Worm (Caenorhabditis elegans): ENCODE results near the gene hrpk-2.

hrpk-2 gene

ce11 chrIII:8027942-8028341 is 41.0 kb downstream of the hrpk-2 start, which contains the start of gene mdt-30:
Gene mdt-30, minus strand, starts transcription at chrIII:8028042.
- TF ChIP-seq flt-1 (GFP tag; IDR thresholded peaks at IDR 0.05): no peak
- TF ChIP-seq pes-1 (GFP tag; IDR thresholded peaks at IDR 0.05): no peak
- TF ChIP-seq tbx-37 (GFP tag; conservative IDR thresholded peaks at IDR 0.05): no peak
- no peak for TF ChIP-seq aly-1 (tag; optimal IDR thresholded peaks at IDR 0.05)
- TF ChIP-seq ceh-13 (GFP tag; optimal IDR thresholded peaks at IDR 0.05): no peak
- TF ChIP-seq tra-4 (tag; optimal IDR thresholded peaks at IDR 0.05): no peak
- TF ChIP-seq sea-1 (GFP tag; conservative IDR thresholded peaks at IDR 0.05): no peak
- TF ChIP-seq hmbx-1 (tag; optimal IDR thresholded peaks at IDR 0.05): no peak
- no peak for TF ChIP-seq ceh-36 (tag; optimal IDR thresholded peaks at IDR 0.05)
- no peak for TF ChIP-seq ets-7 (tag; optimal IDR thresholded peaks at IDR 0.05)
- no peak for TF ChIP-seq scrt-1 (GFP tag; IDR thresholded peaks at IDR 0.05)
- no peak for TF ChIP-seq hmg-4 (GFP tag; optimal IDR thresholded peaks at IDR 0.05)
- TF ChIP-seq tbx-11 (GFP tag; IDR thresholded peaks at IDR 0.05): no peak
- no peak for TF ChIP-seq B0310.2 (tag; optimal IDR thresholded peaks at IDR 0.05)
- no peak for TF ChIP-seq F13C5.2 (tag; optimal IDR thresholded peaks at IDR 0.05)
- TF ChIP-seq hnd-1 (tag; optimal IDR thresholded peaks at IDR 0.05): no peak
- no peak for TF ChIP-seq ama-1 (optimal IDR thresholded peaks at IDR 0.05)

- TF ChIP-seq tbx-37 (GFP tag; conservative IDR thresholded peaks at IDR 0.05) (no peak), ceh-36 (tag; optimal IDR thresholded peaks at IDR 0.05) (no peak), hmg-4 (GFP tag; optimal IDR thresholded peaks at IDR 0.05) (no peak), sea-1 (GFP tag; conservative IDR thresholded peaks at IDR 0.05) (no peak)
These were observed 42.6 kb downstream of the hrpk-2 start, which contains the start of gene F44B9.8 for ce11 chrIII:8029487-8029886. Gene F44B9.8, minus strand, starts transcription at chrIII:8029649.

ce11 chrIII:8030963-8031362 is 44.0 kb downstream of the hrpk-2 start, which contains the start of gene F44B9.9:
Gene F44B9.9, minus strand, starts transcription at chrIII:8031063.
- TF ChIP-seq ceh-13 (GFP tag; optimal IDR thresholded peaks at IDR 0.05) (no peak), B0310.2 (tag; optimal IDR thresholded peaks at IDR 0.05) (no peak), hnd-1 (tag; optimal IDR thresholded peaks at IDR 0.05) (no peak), tra-4 (tag; optimal IDR thresholded peaks at IDR 0.05) (no peak), hmg-4 (GFP tag; optimal IDR thresholded peaks at IDR 0.05) (no peak), ama-1 (optimal IDR thresholded peaks at IDR 0.05) (no peak), sea-1 (GFP tag; conservative IDR thresholded peaks at IDR 0.05) (no peak), pes-1 (GFP tag; IDR thresholded peaks at IDR 0.05) (no peak), tbx-11 (GFP tag; IDR thresholded peaks at IDR 0.05) (no peak), flt-1 (GFP tag; IDR thresholded peaks at IDR 0.05) (no peak), hmbx-1 (tag; optimal IDR thresholded peaks at IDR 0.05) (no peak), F13C5.2 (tag; optimal IDR thresholded peaks at IDR 0.05) (no peak), tbx-37 (GFP tag; conservative IDR thresholded peaks at IDR 0.05) (no peak), scrt-1 (GFP tag; IDR thresholded peaks at IDR 0.05) (no peak), aly-1 (tag; optimal IDR thresholded peaks at IDR 0.05) (no peak), ets-7 (tag; optimal IDR thresholded peaks at IDR 0.05) (no peak), ceh-36 (tag; optimal IDR thresholded peaks at IDR 0.05) (no peak)

- no peak for TF ChIP-seq ets-7 (tag; optimal IDR thresholded peaks at IDR 0.05)
- TF ChIP-seq aly-1 (tag; optimal IDR thresholded peaks at IDR 0.05): no peak
- no peak for TF ChIP-seq pes-1 (GFP tag; IDR thresholded peaks at IDR 0.05)
- TF ChIP-seq B0310.2 (tag; optimal IDR thresholded peaks at IDR 0.05): no peak
- TF ChIP-seq F13C5.2 (tag; optimal IDR thresholded peaks at IDR 0.05): no peak
- no peak for TF ChIP-seq sea-1 (GFP tag; conservative IDR thresholded peaks at IDR 0.05)
- TF ChIP-seq ceh-13 (GFP tag; optimal IDR thresholded peaks at IDR 0.05): no peak
- no peak for TF ChIP-seq hnd-1 (tag; optimal IDR thresholded peaks at IDR 0.05)
- no peak for TF ChIP-seq hmg-4 (GFP tag; optimal IDR thresholded peaks at IDR 0.05)
- TF ChIP-seq tbx-11 (GFP tag; IDR thresholded peaks at IDR 0.05): no peak
These were observed 46.6 kb downstream of the hrpk-2 start, which contains the start of gene F44B9.10 for ce11 chrIII:8033534-8033933. Gene F44B9.10, minus strand, starts transcription at chrIII:8033634.

ce11 chrIII:8036050-8036449 is 49.1 kb downstream of the hrpk-2 start:
- TF ChIP-seq hnd-1 (tag; optimal IDR thresholded peaks at IDR 0.05) (no peak), ets-7 (tag; optimal IDR thresholded peaks at IDR 0.05) (no peak), ceh-36 (tag; optimal IDR thresholded peaks at IDR 0.05) (no peak), hmbx-1 (tag; optimal IDR thresholded peaks at IDR 0.05) (no peak), hmg-4 (GFP tag; optimal IDR thresholded peaks at IDR 0.05) (no peak), flt-1 (GFP tag; IDR thresholded peaks at IDR 0.05) (no peak), F13C5.2 (tag; optimal IDR thresholded peaks at IDR 0.05) (no peak), scrt-1 (GFP tag; IDR thresholded peaks at IDR 0.05) (no peak)

ce11 chrIII:8036497-8036896 is 49.6 kb downstream of the hrpk-2 start:
- no peak for TF ChIP-seq ceh-13 (GFP tag; optimal IDR thresholded peaks at IDR 0.05)

ce11 chrIII:8037941-8038340 is 51.0 kb downstream of the hrpk-2 start, which contains the start of gene dpf-6:
Gene dpf-6, plus strand, starts transcription at chrIII:8038241.
- TF ChIP-seq hmbx-1 (tag; optimal IDR thresholded peaks at IDR 0.05) (no peak), sea-1 (GFP tag; conservative IDR thresholded peaks at IDR 0.05) (no peak), ceh-13 (GFP tag; optimal IDR thresholded peaks at IDR 0.05) (no peak), pes-1 (GFP tag; IDR thresholded peaks at IDR 0.05) (no peak), flt-1 (GFP tag; IDR thresholded peaks at IDR 0.05) (no peak), tbx-11 (GFP tag; IDR thresholded peaks at IDR 0.05) (no peak), ama-1 (optimal IDR thresholded peaks at IDR 0.05) (no peak), ceh-36 (tag; optimal IDR thresholded peaks at IDR 0.05) (no peak), B0310.2 (tag; optimal IDR thresholded peaks at IDR 0.05) (no peak), F13C5.2 (tag; optimal IDR thresholded peaks at IDR 0.05) (no peak), hnd-1 (tag; optimal IDR thresholded peaks at IDR 0.05) (no peak)

Data from whole organism, early embryonic.